Fruit fly (Drosophila melanogaster): ENCODE measurements around the gene Egfrap.

Gene Egfrap

dm6 chr3L:5950467-5950866, at the start of gene Egfrap:
TSS of gene Egfrap (minus strand) at chr3L:5950658.
- no peak for TF ChIP-seq noc (tag; optimal IDR thresholded peaks at IDR 0.05)

DNA sequence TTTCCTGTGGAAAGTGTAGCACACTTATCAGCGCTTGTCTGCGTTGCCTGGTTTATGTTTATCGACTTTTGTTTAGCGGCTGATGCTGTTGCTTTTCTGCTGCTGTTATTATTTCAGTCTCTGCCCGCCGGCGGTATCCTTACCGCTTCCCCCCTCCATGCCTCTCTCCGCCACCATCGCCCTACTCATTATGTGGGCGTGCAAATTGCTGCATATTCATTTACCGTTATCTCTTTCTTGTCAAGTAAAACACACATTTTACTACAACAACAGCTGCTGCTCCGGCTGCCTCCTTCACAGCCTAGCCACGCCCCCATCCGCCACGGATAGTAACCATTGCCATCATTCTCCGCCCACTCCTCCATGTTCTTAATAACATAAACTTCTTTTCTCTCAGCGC, 49.4 kb upstream of the Egfrap start:
- TF ChIP-seq noc (tag; optimal IDR thresholded peaks at IDR 0.05), result no peak

DNA sequence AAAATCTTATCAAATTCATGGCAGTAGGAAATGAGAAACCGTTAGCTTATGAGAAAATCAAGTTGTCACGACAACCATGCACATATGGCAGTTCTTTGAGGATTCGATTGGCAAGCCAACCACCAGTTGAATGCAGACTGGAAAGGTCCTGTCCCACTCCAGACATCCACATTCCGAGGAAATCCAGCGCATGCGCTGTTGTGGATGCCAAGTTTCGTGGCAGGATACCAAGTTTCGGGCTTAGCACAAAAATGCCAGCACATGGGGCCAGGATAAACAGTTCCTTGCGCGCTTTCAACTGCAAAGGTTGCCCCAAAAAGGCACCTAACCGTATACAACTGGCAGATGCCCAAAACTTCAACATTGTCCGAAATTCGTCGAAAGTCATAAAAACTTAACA, 46.5 kb upstream of the Egfrap start, which contains the start of gene PVRAP:
PVRAP (plus strand) TSS at position 273 of the 400 bp plus-strand sequence.
- TF ChIP-seq noc (tag; optimal IDR thresholded peaks at IDR 0.05), result no peak

dm6 chr3L:5996520-5996919, 46.1 kb upstream of the Egfrap start:
- no peak for TF ChIP-seq noc (tag; optimal IDR thresholded peaks at IDR 0.05)

DNA sequence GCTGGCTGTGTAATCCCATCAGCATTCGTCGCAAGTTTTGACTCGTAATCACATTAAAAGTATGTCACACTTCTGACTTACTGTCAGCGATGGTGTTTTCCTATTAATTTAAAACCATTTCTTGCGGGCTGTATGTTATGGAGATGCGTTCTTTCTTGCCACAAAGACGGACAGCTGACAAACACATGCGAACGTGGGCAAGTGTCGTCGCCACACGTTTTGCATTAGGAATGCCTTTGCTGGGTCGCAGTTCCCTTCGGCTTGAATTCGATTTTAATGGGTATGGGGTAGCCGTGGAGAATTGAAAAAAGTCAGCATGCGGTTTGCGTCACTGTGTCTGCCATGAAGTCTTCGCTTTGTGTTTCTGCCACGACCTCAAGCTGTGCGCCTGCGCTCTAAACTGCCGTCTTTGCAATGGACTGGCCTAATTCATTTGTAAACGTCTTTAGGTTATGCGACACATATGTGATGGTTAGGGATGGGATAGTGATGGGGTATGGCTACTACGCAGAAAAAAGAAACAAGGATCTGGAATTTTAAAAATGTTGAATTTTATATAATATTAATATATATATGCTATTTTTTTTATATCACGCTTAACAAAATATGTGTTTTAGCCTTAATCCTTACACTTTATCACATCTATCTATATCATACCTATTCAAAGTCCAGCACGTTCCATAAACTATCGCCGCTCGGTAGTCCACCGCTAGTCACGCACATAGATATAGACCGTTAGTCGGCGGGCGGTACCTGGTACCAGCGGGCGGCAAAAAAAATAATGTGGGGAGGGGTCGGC, 43.4 kb upstream of the Egfrap start:
- TF ChIP-seq noc (tag; optimal IDR thresholded peaks at IDR 0.05), result no peak

DNA sequence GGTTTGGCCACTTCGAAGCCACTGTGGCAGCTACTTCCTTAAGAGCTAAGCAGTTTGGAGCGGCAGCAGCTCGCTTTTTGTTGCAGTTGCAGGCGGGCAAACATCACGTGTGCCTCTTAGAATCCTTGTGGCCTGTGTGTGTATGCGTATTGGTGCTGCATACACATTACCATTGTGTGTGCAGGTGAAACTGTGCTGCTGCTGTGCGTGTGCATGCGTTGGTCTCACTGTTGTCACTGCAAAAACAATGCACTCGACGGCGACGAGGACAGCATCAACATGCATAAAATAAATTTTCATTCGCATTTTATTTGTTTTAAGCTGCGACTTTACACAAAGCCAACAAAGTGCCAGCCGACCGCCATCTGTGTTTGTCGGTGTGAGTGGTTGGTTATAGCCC, 42.5 kb upstream of the Egfrap start:
- TF ChIP-seq noc (tag; optimal IDR thresholded peaks at IDR 0.05), result no peak

DNA sequence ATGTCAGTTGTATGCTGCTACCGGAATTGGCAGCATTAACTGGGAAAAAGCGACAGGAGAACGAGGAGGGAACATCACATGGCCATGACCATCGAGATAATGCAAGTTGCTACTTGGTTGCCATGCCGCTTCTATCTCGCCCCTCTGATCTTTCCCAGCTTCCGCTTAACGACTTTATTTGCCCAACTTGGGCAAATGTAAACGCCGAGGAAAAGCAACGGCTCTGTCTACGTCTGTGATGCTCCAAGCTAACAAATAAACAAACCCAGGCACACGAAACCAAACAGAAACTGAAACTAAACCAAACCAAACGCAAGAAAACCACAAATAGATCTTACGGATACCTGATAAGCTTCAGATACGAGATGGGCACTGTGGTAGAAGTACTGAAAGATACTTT, 41.8 kb upstream of the Egfrap start:
- no peak for TF ChIP-seq noc (tag; optimal IDR thresholded peaks at IDR 0.05)

dm6 chr3L:5989391-5990156, 39.1 kb upstream of the Egfrap start:
- no peak for TF ChIP-seq noc (tag; optimal IDR thresholded peaks at IDR 0.05)

DNA sequence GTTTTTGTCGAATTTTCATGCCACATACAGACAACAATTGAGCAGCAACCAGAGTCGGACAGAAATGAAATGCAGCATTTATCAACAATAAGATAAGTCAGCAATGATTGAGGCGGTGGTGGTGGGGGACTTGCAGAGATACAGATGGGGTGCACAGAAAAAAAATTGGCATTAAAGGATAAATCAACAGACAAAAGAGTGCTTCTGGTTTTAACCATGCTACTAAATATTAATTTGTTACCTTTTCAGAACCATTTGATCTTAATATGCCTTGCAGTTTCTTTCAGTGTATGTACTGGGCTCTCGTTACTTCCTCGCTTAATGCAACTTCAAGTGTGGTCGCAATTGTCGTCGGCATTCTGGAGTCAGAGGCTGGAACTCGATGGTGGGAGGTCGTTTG, 38.2 kb upstream of the Egfrap start:
- TF ChIP-seq noc (tag; optimal IDR thresholded peaks at IDR 0.05), result no peak

DNA sequence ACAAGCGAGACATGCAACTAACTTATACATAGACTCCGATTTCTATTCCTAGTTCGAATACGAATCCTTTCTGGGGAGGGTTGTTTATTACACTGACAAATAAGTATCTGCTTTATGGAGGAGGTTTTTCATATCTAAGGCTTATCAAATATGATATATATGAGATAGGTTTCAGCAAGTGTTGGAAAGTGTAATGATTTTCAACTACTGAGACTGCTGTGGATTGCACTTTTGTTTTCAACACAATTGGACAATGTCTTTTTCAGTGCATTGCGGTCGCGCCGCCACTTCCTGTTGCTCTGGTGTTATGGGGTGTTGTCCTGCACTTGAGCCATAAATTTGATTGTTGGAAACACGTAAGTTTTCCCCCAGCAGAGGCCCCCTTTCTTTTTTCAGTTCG, 37.2 kb upstream of the Egfrap start:
- no peak for TF ChIP-seq noc (tag; optimal IDR thresholded peaks at IDR 0.05)

DNA sequence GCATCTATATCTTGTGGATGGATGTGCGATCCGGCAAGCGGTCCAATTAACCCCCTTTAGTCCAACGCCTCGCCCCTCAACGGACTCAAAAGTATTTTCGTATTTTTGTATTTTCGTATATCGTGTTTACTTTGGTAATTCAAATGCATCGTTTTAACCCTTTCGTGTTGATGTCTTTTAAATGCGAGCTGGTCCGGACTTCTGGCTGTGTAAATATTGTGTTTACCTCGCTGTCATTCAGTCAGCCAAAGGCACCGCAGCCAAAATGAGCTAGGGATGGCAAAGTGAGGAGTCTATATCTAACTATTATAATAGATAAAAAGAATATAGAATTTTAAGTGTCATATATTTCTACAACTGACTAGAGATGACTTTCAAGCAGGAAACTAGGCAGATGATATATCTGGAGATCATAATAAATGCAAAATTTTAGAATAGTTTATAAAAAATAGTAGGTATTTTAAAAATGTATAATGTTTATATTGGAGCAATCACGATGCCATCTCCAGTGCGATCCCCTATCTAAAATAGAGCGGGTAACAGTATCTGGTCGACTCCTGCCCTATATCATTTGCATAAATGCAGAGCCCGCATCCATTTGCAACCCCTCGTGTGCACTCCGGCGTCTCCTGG, 33.3 kb upstream of the Egfrap start:
- no peak for TF ChIP-seq noc (tag; optimal IDR thresholded peaks at IDR 0.05)

DNA sequence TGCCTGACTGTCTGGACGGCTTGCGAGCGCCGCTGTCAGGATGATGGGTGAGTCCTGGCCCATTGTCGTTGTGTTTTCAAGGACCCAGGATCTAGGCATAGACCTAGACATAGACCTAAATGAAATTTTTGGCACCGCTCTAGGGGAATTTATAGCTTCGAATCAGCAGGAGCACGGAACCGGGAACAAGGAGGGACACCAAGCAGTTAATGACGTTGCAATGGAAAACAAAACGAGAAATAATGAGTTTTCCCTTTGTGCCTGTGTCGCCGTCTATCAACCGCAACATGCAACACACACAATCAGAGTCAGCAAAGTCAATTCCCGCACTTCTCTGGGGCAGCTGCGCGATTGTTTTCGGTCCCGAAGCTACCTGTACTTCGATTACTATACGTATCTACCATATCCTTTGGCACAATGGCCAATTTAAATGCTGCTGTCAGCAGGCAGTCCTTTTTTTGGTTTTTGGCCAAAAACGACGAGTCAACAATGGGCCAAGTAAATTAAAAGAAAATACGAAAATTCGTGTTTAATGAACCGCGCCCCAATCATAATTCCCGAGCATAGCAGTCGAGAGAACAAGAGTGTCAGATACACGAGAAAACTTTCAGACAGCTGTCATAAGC, 32.6 kb upstream of the Egfrap start:
- TF ChIP-seq noc (tag; optimal IDR thresholded peaks at IDR 0.05), result no peak

DNA sequence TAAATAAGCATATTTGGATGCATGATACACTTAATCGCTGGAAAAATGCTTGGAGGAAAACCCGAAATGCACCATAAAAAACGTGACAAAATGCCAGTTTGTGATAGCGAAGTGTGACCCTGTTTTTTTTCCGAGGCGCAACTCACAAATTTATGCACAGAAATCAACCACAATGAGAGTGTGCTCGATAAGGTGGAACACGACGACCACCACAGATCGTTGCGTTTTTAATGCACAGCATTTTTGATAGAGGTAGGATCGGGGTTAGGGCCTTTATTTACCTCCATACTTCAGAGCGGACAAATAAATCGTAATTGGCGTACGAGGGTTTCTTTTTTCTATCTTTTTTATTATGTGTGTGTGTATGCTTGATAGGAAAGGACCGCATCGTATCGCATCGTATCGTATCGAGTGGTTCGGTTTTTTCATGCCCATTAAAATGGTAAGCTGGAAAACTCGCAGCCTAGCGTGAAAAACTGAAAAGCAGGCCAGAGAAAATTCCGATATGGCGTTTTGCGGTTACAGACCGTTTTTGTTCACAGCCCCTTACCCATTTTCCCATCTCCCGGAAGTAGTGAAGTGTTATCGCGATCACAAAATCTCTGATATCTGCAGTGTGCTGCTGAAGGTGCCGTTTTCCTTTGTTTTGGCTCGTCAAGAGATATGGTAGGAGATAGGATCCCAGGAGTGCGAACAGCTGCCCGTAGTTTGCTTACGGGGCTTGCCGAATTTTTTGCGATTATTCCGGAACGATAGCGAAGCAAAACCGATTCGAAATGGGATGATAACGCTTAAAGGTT, 30.3 kb upstream of the Egfrap start:
- TF ChIP-seq noc (tag; optimal IDR thresholded peaks at IDR 0.05), result no peak

DNA sequence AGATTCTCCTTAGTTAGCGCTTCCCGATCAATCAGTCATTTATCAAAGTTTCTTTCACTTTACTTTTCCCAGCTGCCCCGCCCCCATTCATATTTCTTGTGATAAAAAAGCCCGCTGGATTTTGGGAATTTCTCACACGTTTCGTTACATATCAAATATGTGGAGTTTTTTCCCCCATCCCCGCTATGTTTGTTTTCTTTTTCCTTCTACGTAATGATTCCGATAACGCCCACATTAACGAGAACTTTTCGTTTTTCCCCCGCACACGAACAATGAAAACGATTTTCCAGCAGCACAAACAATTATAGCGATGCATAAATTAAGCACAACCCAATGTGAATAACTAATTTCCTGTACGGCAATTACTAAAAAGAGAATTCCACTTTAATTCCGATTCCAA, 29.7 kb upstream of the Egfrap start:
- TF ChIP-seq noc (tag; optimal IDR thresholded peaks at IDR 0.05), result no peak

- TF ChIP-seq noc (tag; optimal IDR thresholded peaks at IDR 0.05), result no peak
Observed at dm6 chr3L:5979460-5979859, 29.0 kb upstream of the Egfrap start.

Data from whole organism, larva.